Fruit fly (Drosophila melanogaster) whole organism, embryonic: ENCODE measurements around the gene CG18661.

Experiments
- Ada2b ChIP-seq: fragments of 200-800 bp; sonication (Bioruptor generic); IDR thresholded peaks from 2 replicates; pipeline ENCODE4 v1.3.6; 2022; ENCODE audit warnings: missing biosample characterization, missing genetic modification characterization
- Antp ChIP-seq: fragments of 200-800 bp; sonication (Bioruptor generic); optimal IDR thresholded peaks from 3 replicates; lab custom pipeline; 2016; ENCODE audit warnings: missing biosample characterization, missing genetic modification characterization
- Asciz ChIP-seq: fragments of 200-800 bp; sonication (Bioruptor generic); optimal IDR thresholded peaks from 2 replicates; lab custom pipeline; 2017; ENCODE audit warnings: missing biosample characterization, mild to moderate bottlenecking, missing genetic modification characterization, missing genetic modification reagents
- CG10321 ChIP-seq: fragments of 200-800 bp; sonication (Bioruptor generic); IDR thresholded peaks from 2 replicates; pipeline ENCODE4 v1.3.6; 2022; ENCODE audit warnings: missing biosample characterization, missing genetic modification characterization
- CG10543 ChIP-seq: fragments of 200-800 bp; sonication (Bioruptor generic); optimal IDR thresholded peaks from 3 replicates; lab custom pipeline; 2017; ENCODE audit warnings: missing biosample characterization, mild to moderate bottlenecking, missing genetic modification characterization, moderate library complexity
- CG11398 ChIP-seq: fragments of 200-800 bp; sonication (Bioruptor generic); optimal IDR thresholded peaks from 2 replicates; lab custom pipeline; 2016; ENCODE audit warnings: missing biosample characterization, missing genetic modification characterization
- CG11456 ChIP-seq: fragments of 200-800 bp; sonication (Bioruptor generic); IDR thresholded peaks from 3 replicates; pipeline ENCODE4 v1.3.6; 2022; ENCODE audit warnings: missing biosample characterization, missing genetic modification characterization
- CG12071 ChIP-seq: fragments of 200-800 bp; sonication (Bioruptor generic); optimal IDR thresholded peaks from 3 replicates; lab custom pipeline; 2018; ENCODE audit warnings: missing biosample characterization, mild to moderate bottlenecking, missing genetic modification characterization
- CG1233 ChIP-seq: fragments of 200-800 bp; sonication (Bioruptor generic); optimal IDR thresholded peaks from 4 replicates; lab custom pipeline; 2018; ENCODE audit warnings: missing biosample characterization, mild to moderate bottlenecking, missing genetic modification characterization
- CG13287 ChIP-seq: fragments of 200-800 bp; sonication (Bioruptor generic); IDR thresholded peaks from 2 replicates; pipeline ENCODE4 v1.3.6; 2022; ENCODE audit warnings: missing biosample characterization, missing genetic modification characterization; ENCODE audit not compliant: partially characterized antibody
- CG14014 ChIP-seq: fragments of 200-800 bp; sonication (Bioruptor generic); IDR thresholded peaks from 2 replicates; pipeline ENCODE4 v1.3.6; 2022; ENCODE audit warnings: missing biosample characterization, missing genetic modification characterization
- CG14050 ChIP-seq: fragments of 200-800 bp; sonication (Bioruptor generic); IDR thresholded peaks from 3 replicates; pipeline ENCODE4 v1.3.6; 2022; ENCODE audit warnings: missing biosample characterization, missing genetic modification characterization
- CG3163 ChIP-seq: fragments of 200-800 bp; sonication (Bioruptor generic); optimal IDR thresholded peaks from 3 replicates; lab custom pipeline; 2016; ENCODE audit warnings: missing biosample characterization, missing genetic modification characterization
- CG33213 ChIP-seq: fragments of 200-800 bp; sonication (Bioruptor generic); optimal IDR thresholded peaks from 3 replicates; lab custom pipeline; 2016; ENCODE audit warnings: missing biosample characterization, missing genetic modification characterization
- CG43689 ChIP-seq: fragments of 200-800 bp; sonication (Bioruptor generic); IDR thresholded peaks from 2 replicates; pipeline ENCODE4 v1.3.6; 2022; ENCODE audit warnings: missing biosample characterization, missing genetic modification characterization
- CG5180 ChIP-seq: fragments of 200-800 bp; sonication (Bioruptor generic); optimal IDR thresholded peaks from 3 replicates; lab custom pipeline; 2017; ENCODE audit warnings: missing biosample characterization, missing genetic modification characterization, mild to moderate bottlenecking, moderate library complexity, missing genetic modification reagents
- CG6683 ChIP-seq: fragments of 200-800 bp; sonication (Bioruptor generic); optimal IDR thresholded peaks from 2 replicates; lab custom pipeline; 2017; ENCODE audit warnings: missing biosample characterization, mild to moderate bottlenecking, missing genetic modification characterization, missing genetic modification reagents
- CG6791 ChIP-seq: fragments of 200-800 bp; sonication (Bioruptor generic); IDR thresholded peaks from 3 replicates; pipeline ENCODE4 v1.3.6; 2022; ENCODE audit warnings: missing biosample characterization, missing genetic modification characterization; ENCODE audit not compliant: partially characterized antibody
- CG7786 ChIP-seq: fragments of 200-800 bp; sonication (Bioruptor generic); optimal IDR thresholded peaks from 2 replicates; lab custom pipeline; 2016; ENCODE audit warnings: missing biosample characterization, missing genetic modification characterization
- Dek ChIP-seq: fragments of 200-800 bp; sonication (Bioruptor generic); optimal IDR thresholded peaks from 3 replicates; lab custom pipeline; 2019; ENCODE audit warnings: missing biosample characterization, mild to moderate bottlenecking, missing genetic modification characterization, moderate library complexity
- Dll ChIP-seq: fragments of 200-800 bp; sonication (Bioruptor generic); IDR thresholded peaks from 4 replicates; pipeline ENCODE4 v1.3.6; 2022; ENCODE audit warnings: missing biosample characterization, missing genetic modification characterization; ENCODE audit not compliant: partially characterized antibody
- Fer3 ChIP-seq: fragments of 200-800 bp; sonication (Bioruptor generic); optimal IDR thresholded peaks from 2 replicates; lab custom pipeline; 2018; ENCODE audit warnings: missing biosample characterization, mild to moderate bottlenecking, missing genetic modification characterization, moderate library complexity
- HLH54F ChIP-seq: fragments of 200-800 bp; sonication (Bioruptor generic); optimal IDR thresholded peaks from 3 replicates; lab custom pipeline; 2016; ENCODE audit warnings: missing biosample characterization, missing genetic modification characterization
- Hey ChIP-seq: fragments of 200-800 bp; sonication (Bioruptor generic); optimal IDR thresholded peaks from 3 replicates; lab custom pipeline; 2018; ENCODE audit warnings: missing biosample characterization, mild to moderate bottlenecking, missing genetic modification characterization
- HmgD ChIP-seq: fragments of 200-800 bp; sonication (Bioruptor generic); optimal IDR thresholded peaks from 3 replicates; lab custom pipeline; 2016; ENCODE audit warnings: missing biosample characterization, missing genetic modification characterization
- HmgZ ChIP-seq: fragments of 200-800 bp; sonication (Bioruptor generic); optimal IDR thresholded peaks from 2 replicates; lab custom pipeline; 2018; ENCODE audit warnings: missing biosample characterization, mild to moderate bottlenecking, missing genetic modification characterization
- Hr39 ChIP-seq: fragments of >200 bp; optimal IDR thresholded peaks from 2 replicates; lab custom pipeline; 2017
- MESR4 ChIP-seq: fragments of 200-800 bp; sonication (Bioruptor generic); optimal IDR thresholded peaks from 2 replicates; lab custom pipeline; 2018; ENCODE audit warnings: missing biosample characterization, mild to moderate bottlenecking, missing genetic modification characterization, moderate library complexity
- Opbp ChIP-seq: fragments of 200-800 bp; sonication (Bioruptor generic); IDR thresholded peaks from 3 replicates; pipeline ENCODE4 v1.3.6; 2022; ENCODE audit warnings: missing biosample characterization, missing genetic modification characterization; ENCODE audit not compliant: partially characterized antibody
- PHDP ChIP-seq: fragments of 200-800 bp; sonication (Bioruptor generic); optimal IDR thresholded peaks from 3 replicates; lab custom pipeline; 2018; ENCODE audit warnings: missing biosample characterization, mild to moderate bottlenecking, missing genetic modification characterization, moderate library complexity
- Spps ChIP-seq: fragments of 200-800 bp; sonication (Bioruptor generic); optimal IDR thresholded peaks from 2 replicates; lab custom pipeline; 2018; ENCODE audit warnings: missing biosample characterization, mild to moderate bottlenecking, missing genetic modification characterization
- YL-1 ChIP-seq: fragments of 200-800 bp; sonication (Bioruptor generic); optimal IDR thresholded peaks from 3 replicates; lab custom pipeline; 2017; ENCODE audit warnings: missing biosample characterization, mild to moderate bottlenecking, missing genetic modification characterization
- bigmax ChIP-seq: fragments of 200-800 bp; sonication (Bioruptor generic); optimal IDR thresholded peaks from 2 replicates; lab custom pipeline; 2018; ENCODE audit warnings: missing biosample characterization, mild to moderate bottlenecking, missing genetic modification characterization
- cas ChIP-seq: fragments of 200-800 bp; sonication (Bioruptor generic); IDR thresholded peaks from 2 replicates; pipeline ENCODE4 v1.3.6; 2022; ENCODE audit warnings: missing biosample characterization, missing genetic modification characterization
- dpn ChIP-seq, 2 experiments: fragments of 200-800 bp; sonication (Bioruptor generic); optimal IDR thresholded peaks; 3 replicates each; lab custom pipeline; 2016; ENCODE audit warnings: missing biosample characterization in 2 of 2, missing genetic modification characterization in 2 of 2
- en ChIP-seq: fragments of 200-800 bp; sonication (Bioruptor generic); optimal IDR thresholded peaks from 2 replicates; lab custom pipeline; 2016; ENCODE audit warnings: missing biosample characterization, missing genetic modification characterization
- esg ChIP-seq: fragments of 200-800 bp; sonication (Bioruptor generic); conservative IDR thresholded peaks from 2 replicates; pipeline ENCODE4 v1.3.6; 2022; ENCODE audit warnings: missing biosample characterization, missing genetic modification characterization
- lab ChIP-seq: fragments of 200-800 bp; sonication (Bioruptor generic); optimal IDR thresholded peaks from 3 replicates; lab custom pipeline; 2017; ENCODE audit warnings: missing biosample characterization, missing genetic modification characterization, mild to moderate bottlenecking, moderate library complexity, missing genetic modification reagents
- lmd ChIP-seq: fragments of 200-800 bp; sonication (Bioruptor generic); IDR thresholded peaks from 2 replicates; pipeline ENCODE4 v1.3.6; 2022; ENCODE audit warnings: missing biosample characterization, missing genetic modification characterization
- nau ChIP-seq: fragments of 200-800 bp; sonication (Bioruptor generic); optimal IDR thresholded peaks from 3 replicates; lab custom pipeline; 2017; ENCODE audit warnings: missing biosample characterization, mild to moderate bottlenecking, missing genetic modification characterization, missing genetic modification reagents
- onecut ChIP-seq: fragments of 200-800 bp; sonication (Bioruptor generic); IDR thresholded peaks from 2 replicates; pipeline ENCODE4 v1.3.6; 2022; ENCODE audit warnings: missing biosample characterization, missing genetic modification characterization
- p53 ChIP-seq: fragments of 200-800 bp; sonication (Bioruptor generic); optimal IDR thresholded peaks from 2 replicates; lab custom pipeline; 2016; ENCODE audit warnings: missing biosample characterization, missing genetic modification characterization
- pb ChIP-seq: fragments of 200-800 bp; sonication (Bioruptor generic); optimal IDR thresholded peaks from 3 replicates; lab custom pipeline; 2016; ENCODE audit warnings: missing biosample characterization, missing genetic modification characterization
- sd ChIP-seq: fragments of 200-800 bp; sonication (Bioruptor generic); optimal IDR thresholded peaks from 3 replicates; lab custom pipeline; 2018; ENCODE audit warnings: missing biosample characterization, mild to moderate bottlenecking, missing genetic modification characterization, moderate library complexity
- sna ChIP-seq: fragments of 200-800 bp; sonication (Bioruptor generic); IDR thresholded peaks from 2 replicates; pipeline ENCODE4 v1.3.6; 2022; ENCODE audit warnings: missing biosample characterization, missing genetic modification characterization; ENCODE audit not compliant: partially characterized antibody
- sug ChIP-seq: fragments of 200-800 bp; optimal IDR thresholded peaks from 2 replicates; lab custom pipeline; 2019; ENCODE audit warnings: missing biosample characterization, mild to moderate bottlenecking, missing genetic modification characterization, moderate library complexity
- twi ChIP-seq: fragments of 200-800 bp; optimal IDR thresholded peaks from 2 replicates; lab custom pipeline; 2019; ENCODE audit warnings: missing biosample characterization, mild to moderate bottlenecking, missing genetic modification characterization, moderate library complexity
- usp ChIP-seq: fragments of >200 bp; optimal IDR thresholded peaks from 2 replicates; lab custom pipeline; 2017; ENCODE audit warnings: missing biosample characterization, missing genetic modification characterization
- vfl ChIP-seq: fragments of 200-800 bp; sonication (Bioruptor generic); optimal IDR thresholded peaks from 2 replicates; lab custom pipeline; 2016; ENCODE audit warnings: missing biosample characterization, missing genetic modification characterization
- vnd ChIP-seq: fragments of 200-800 bp; sonication (Bioruptor generic); IDR thresholded peaks from 3 replicates; pipeline ENCODE4 v1.3.6; 2022; ENCODE audit warnings: missing biosample characterization, missing genetic modification characterization; ENCODE audit not compliant: partially characterized antibody
- zen ChIP-seq: fragments of 200-800 bp; sonication (Bioruptor generic); optimal IDR thresholded peaks from 3 replicates; lab custom pipeline; 2018; ENCODE audit warnings: missing biosample characterization, mild to moderate bottlenecking, missing genetic modification characterization, moderate library complexity

Gene CG18661

dm6 chr2L:8991583-8991982 is 5.8 kb upstream of the CG18661 start, which contains the start of gene CG9555 (continued):
- TF ChIP-seq lmd (GFP tag; lab: Robert Waterston, UW) (no peak), Ada2b (GFP tag; lab: Robert Waterston, UW) (no peak), vnd (no peak), CG33213 (no peak), HmgZ (tag; lab: Kevin White, UChicago) (peak; percentile 0), cas (GFP tag; lab: Robert Waterston, UW) (no peak), Dll (GFP tag; lab: Robert Waterston, UW) (no peak), lab (peak; percentile 15), p53 (GFP tag; lab: Kevin White, UChicago) (no peak), nau (GFP tag; lab: Kevin White, UChicago) (no peak), CG11456 (GFP tag; lab: Robert Waterston, UW) (no peak), Hey (tag; lab: Kevin White, UChicago) (peak; percentile 40), CG6683 (no peak), CG10321 (GFP tag; lab: Robert Waterston, UW) (no peak), Antp (GFP tag; lab: Kevin White, UChicago) (no peak), CG11398 (GFP tag; lab: Kevin White, UChicago) (no peak), esg (GFP tag; lab: Robert Waterston, UW) (no peak), Opbp (GFP tag; lab: Robert Waterston, UW) (no peak), usp (no peak), CG43689 (GFP tag; lab: Robert Waterston, UW) (no peak), Fer3 (tag; lab: Kevin White, UChicago) (no peak), CG6791 (GFP tag; lab: Robert Waterston, UW) (no peak), CG12071 (GFP tag; lab: Kevin White, UChicago) (no peak), HLH54F (GFP tag; lab: Kevin White, UChicago) (no peak), HmgD (GFP tag; lab: Kevin White, UChicago) (no peak), vfl (GFP tag; lab: Kevin White, UChicago) (no peak), Spps (no peak), Hr39 (no peak), sug (peak; percentile 95), sna (GFP tag; lab: Robert Waterston, UW) (no peak), CG14050 (GFP tag; lab: Robert Waterston, UW) (no peak), sd (peak; percentile 20), en (GFP tag; lab: Kevin White, UChicago) (no peak), CG5180 (GFP tag; lab: Kevin White, UChicago) (no peak), YL-1 (GFP tag; lab: Kevin White, UChicago) (no peak), CG7786 (no peak), CG1233 (GFP tag; lab: Kevin White, UChicago) (no peak), pb (GFP tag; lab: Kevin White, UChicago) (no peak), CG14014 (GFP tag; lab: Robert Waterston, UW) (no peak), Asciz (no peak), CG13287 (GFP tag; lab: Robert Waterston, UW) (no peak), PHDP (tag; lab: Kevin White, UChicago) (no peak), CG10543 (peak; percentile 45), dpn (GFP tag; optimal IDR thresholded peaks at IDR 0.05; lab: Kevin White, UChicago) (no peak), bigmax (GFP tag; lab: Kevin White, UChicago) (no peak), CG3163 (GFP tag; lab: Kevin White, UChicago) (no peak), zen (no peak), Dek (tag; lab: Kevin White, UChicago) (no peak), onecut (GFP tag; lab: Robert Waterston, UW) (no peak), twi (tag; lab: Kevin White, UChicago) (no peak), MESR4 (no peak)
